Worm (Caenorhabditis elegans) whole organism, L3 larva: Measurements from ENCODE around the gene phf-30.

Experiments used
- R02D3.7 ChIP-seq: fragments of 150-350 bp; optimal IDR thresholded peaks from 2 replicates; lab custom pipeline; 2014; ENCODE audit warnings: missing biosample characterization, missing genetic modification characterization
- ZK546.5 ChIP-seq: sonication (generic microtip); optimal IDR thresholded peaks from 2 replicates; lab custom pipeline; 2017; ENCODE audit warnings: missing biosample characterization, missing genetic modification characterization
- ama-1 ChIP-seq: fragments of 150-350 bp; optimal IDR thresholded peaks from 2 replicates; lab custom pipeline; 2018
- ceh-16 ChIP-seq: sonication (generic microtip); optimal IDR thresholded peaks from 2 replicates; lab custom pipeline; 2017; ENCODE audit warnings: missing biosample characterization, missing genetic modification characterization
- ceh-28 ChIP-seq: fragments of 150-350 bp; optimal IDR thresholded peaks from 2 replicates; lab custom pipeline; 2014; ENCODE audit warnings: missing biosample characterization, missing genetic modification reagents, missing genetic modification characterization
- ceh-82 ChIP-seq: fragments of 150-350 bp; optimal IDR thresholded peaks from 2 replicates; lab custom pipeline; 2014; ENCODE audit warnings: missing biosample characterization, missing genetic modification characterization
- ceh-9 ChIP-seq: sonication (generic microtip); optimal IDR thresholded peaks from 2 replicates; lab custom pipeline; 2018; ENCODE audit warnings: missing biosample characterization, missing genetic modification characterization
- daf-12 ChIP-seq: fragments of 150-350 bp; optimal IDR thresholded peaks from 2 replicates; lab custom pipeline; 2014; ENCODE audit warnings: missing biosample characterization, missing genetic modification reagents, missing genetic modification characterization
- egl-27 ChIP-seq: sonication (generic microtip); optimal IDR thresholded peaks from 4 replicates; lab custom pipeline; 2017; ENCODE audit warnings: missing biosample characterization, missing genetic modification reagents, missing genetic modification characterization
- egl-5 ChIP-seq: fragments of 150-350 bp; optimal IDR thresholded peaks from 2 replicates; lab custom pipeline; 2017; ENCODE audit warnings: missing biosample characterization, missing genetic modification reagents, missing genetic modification characterization, inconsistent platforms
- elt-1 ChIP-seq: fragments of 150-350 bp; optimal IDR thresholded peaks from 2 replicates; lab custom pipeline; 2014; ENCODE audit warnings: missing biosample characterization, missing genetic modification characterization
- elt-2 ChIP-seq: sonication (generic microtip); optimal IDR thresholded peaks from 2 replicates; lab custom pipeline; 2016; ENCODE audit warnings: missing genetic modification reagents, mild to moderate bottlenecking, missing genetic modification characterization, missing compliant biosample characterization
- elt-3 ChIP-seq, 3 experiments: fragments of 150-350 bp in 1 of 3; sonication (generic microtip) in 2 of 3; optimal IDR thresholded peaks; 2 replicates in 2 of 3; 4 replicates in 1 of 3; lab custom pipeline; 2014 to 2017; ENCODE audit warnings: missing biosample characterization in 3 of 3, missing genetic modification characterization in 3 of 3
- eor-1 ChIP-seq, 2 experiments: fragments of 150-350 bp; optimal IDR thresholded peaks; 2 replicates each; lab custom pipeline; 2014 to 2018; ENCODE audit warnings: missing biosample characterization in 2 of 2, missing genetic modification characterization in 2 of 2
- fkh-10 ChIP-seq: sonication (generic microtip); optimal IDR thresholded peaks from 2 replicates; lab custom pipeline; 2017; ENCODE audit warnings: missing biosample characterization, missing genetic modification reagents, missing genetic modification characterization
- fkh-2 ChIP-seq: fragments of 150-350 bp; optimal IDR thresholded peaks from 2 replicates; lab custom pipeline; 2014; ENCODE audit warnings: missing biosample characterization, missing genetic modification reagents, missing genetic modification characterization
- fos-1 ChIP-seq: fragments of 150-350 bp; optimal IDR thresholded peaks from 2 replicates; lab custom pipeline; 2014; ENCODE audit warnings: missing biosample characterization, missing genetic modification characterization
- hmg-11 ChIP-seq: sonication (generic microtip); optimal IDR thresholded peaks from 2 replicates; lab custom pipeline; 2016; ENCODE audit warnings: missing genetic modification characterization, missing compliant biosample characterization
- jun-1 ChIP-seq: fragments of 150-350 bp; optimal IDR thresholded peaks from 2 replicates; lab custom pipeline; 2014; ENCODE audit warnings: missing biosample characterization, missing genetic modification reagents, missing genetic modification characterization
- lin-15B ChIP-seq: fragments of 150-350 bp; optimal IDR thresholded peaks from 2 replicates; lab custom pipeline; 2014; ENCODE audit warnings: missing biosample characterization, missing genetic modification characterization
- lin-39 ChIP-seq: fragments of 150-350 bp; optimal IDR thresholded peaks from 2 replicates; lab custom pipeline; 2018; ENCODE audit warnings: missing biosample characterization, missing genetic modification reagents, missing genetic modification characterization
- lsy-12 ChIP-seq: sonication (generic microtip); optimal IDR thresholded peaks from 2 replicates; lab custom pipeline; 2016; ENCODE audit warnings: mild to moderate bottlenecking, missing genetic modification characterization, missing compliant biosample characterization
- mdl-1 ChIP-seq: fragments of 150-350 bp; optimal IDR thresholded peaks from 2 replicates; lab custom pipeline; 2014; ENCODE audit warnings: missing biosample characterization, missing genetic modification characterization
- mml-1 ChIP-seq: fragments of 150-350 bp; sonication (generic microtip); optimal IDR thresholded peaks from 3 replicates; lab custom pipeline; 2014; ENCODE audit warnings: missing biosample characterization, missing genetic modification characterization
- nfya-1 ChIP-seq: sonication (generic microtip); optimal IDR thresholded peaks from 2 replicates; lab custom pipeline; 2017; ENCODE audit warnings: missing genetic modification characterization, mild to moderate bottlenecking, missing compliant biosample characterization, antibody characterized with exemption, moderate library complexity; ENCODE audit not compliant: insufficient read depth
- nhr-11 ChIP-seq: fragments of 150-350 bp; optimal IDR thresholded peaks from 2 replicates; lab custom pipeline; 2014; ENCODE audit warnings: missing biosample characterization, missing genetic modification characterization
- nhr-23 ChIP-seq: fragments of 150-350 bp; optimal IDR thresholded peaks from 2 replicates; lab custom pipeline; 2014; ENCODE audit warnings: missing biosample characterization, missing genetic modification reagents, missing genetic modification characterization
- nhr-237 ChIP-seq: fragments of 150-350 bp; optimal IDR thresholded peaks from 2 replicates; lab custom pipeline; 2014; ENCODE audit warnings: missing biosample characterization, missing genetic modification characterization
- nhr-25 ChIP-seq: sonication (generic microtip); optimal IDR thresholded peaks from 2 replicates; lab custom pipeline; 2017; ENCODE audit warnings: missing biosample characterization, missing genetic modification characterization
- nhr-28 ChIP-seq: fragments of 150-350 bp; optimal IDR thresholded peaks from 2 replicates; lab custom pipeline; 2014; ENCODE audit warnings: missing biosample characterization, missing genetic modification characterization
- nhr-43 ChIP-seq: sonication (generic microtip); optimal IDR thresholded peaks from 2 replicates; lab custom pipeline; 2016; ENCODE audit warnings: mild to moderate bottlenecking, missing genetic modification characterization, missing compliant biosample characterization; ENCODE audit not compliant: poor library complexity, severe bottlenecking
- nhr-67 ChIP-seq: fragments of 150-350 bp; optimal IDR thresholded peaks from 2 replicates; lab custom pipeline; 2014; ENCODE audit warnings: missing biosample characterization, missing genetic modification characterization
- nhr-76 ChIP-seq: fragments of 150-350 bp; sonication (generic microtip); optimal IDR thresholded peaks from 5 replicates; lab custom pipeline; 2014; ENCODE audit warnings: missing biosample characterization, missing genetic modification characterization
- nhr-77 ChIP-seq: fragments of 150-350 bp; optimal IDR thresholded peaks from 2 replicates; lab custom pipeline; 2014; ENCODE audit warnings: missing biosample characterization, missing genetic modification characterization
- pha-4 ChIP-seq: fragments of 150-350 bp; optimal IDR thresholded peaks from 2 replicates; lab custom pipeline; 2014; ENCODE audit warnings: missing biosample characterization, missing genetic modification reagents, missing genetic modification characterization
- pqm-1 ChIP-seq: fragments of 150-350 bp; optimal IDR thresholded peaks from 2 replicates; lab custom pipeline; 2017; ENCODE audit warnings: missing biosample characterization, missing genetic modification characterization, inconsistent platforms
- sea-2 ChIP-seq: fragments of 150-350 bp; sonication (generic microtip); optimal IDR thresholded peaks from 4 replicates; lab custom pipeline; 2014; ENCODE audit warnings: missing biosample characterization, missing genetic modification reagents, missing genetic modification characterization
- skn-1 ChIP-seq: fragments of 150-350 bp; optimal IDR thresholded peaks from 2 replicates; lab custom pipeline; 2014; ENCODE audit warnings: missing biosample characterization, missing genetic modification characterization
- snpc-4 ChIP-seq: fragments of 150-350 bp; optimal IDR thresholded peaks from 2 replicates; lab custom pipeline; 2014; ENCODE audit warnings: missing biosample characterization, missing genetic modification characterization
- tbx-2 ChIP-seq: sonication (generic microtip); optimal IDR thresholded peaks from 2 replicates; lab custom pipeline; 2016; ENCODE audit warnings: mild to moderate bottlenecking, missing genetic modification characterization, missing compliant biosample characterization
- unc-39 ChIP-seq: sonication (generic microtip); optimal IDR thresholded peaks from 4 replicates; lab custom pipeline; 2017; ENCODE audit warnings: missing biosample characterization, missing genetic modification characterization
- unc-62 ChIP-seq: fragments of 150-350 bp; sonication (generic microtip); optimal IDR thresholded peaks from 4 replicates; lab custom pipeline; 2014; ENCODE audit warnings: missing biosample characterization, missing genetic modification reagents, missing genetic modification characterization
- zag-1 ChIP-seq: fragments of 150-350 bp; optimal IDR thresholded peaks from 2 replicates; lab custom pipeline; 2014; ENCODE audit warnings: missing biosample characterization, missing genetic modification characterization
- ztf-11 ChIP-seq: fragments of 150-350 bp; optimal IDR thresholded peaks from 2 replicates; lab custom pipeline; 2014; ENCODE audit warnings: missing biosample characterization, missing genetic modification characterization
- ztf-4 ChIP-seq: fragments of 150-350 bp; optimal IDR thresholded peaks from 2 replicates; lab custom pipeline; 2014; ENCODE audit warnings: missing biosample characterization, missing genetic modification characterization

Gene phf-30

DNA sequence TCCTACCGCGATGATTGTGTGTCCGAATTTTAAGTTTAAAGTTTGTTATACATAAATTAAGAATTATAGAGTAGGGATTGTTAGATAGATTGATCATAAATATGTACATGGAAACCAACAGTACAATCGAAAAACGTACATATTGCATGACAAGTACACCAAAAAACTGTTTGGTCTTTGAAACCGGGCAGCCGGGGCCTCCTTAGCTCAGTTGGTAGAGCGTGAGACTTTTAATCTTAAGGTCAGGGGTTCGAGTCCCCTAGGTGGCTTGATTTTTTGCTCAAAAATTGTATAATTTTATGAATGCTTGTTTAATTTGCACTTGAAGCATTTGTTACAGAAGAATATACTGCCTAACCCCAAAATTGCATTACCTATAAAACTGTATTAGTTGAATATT, 26.3 kb downstream of the phf-30 start:
- no peak for TF ChIP-seq nhr-237
- no peak for TF ChIP-seq egl-27
- no peak for TF ChIP-seq ztf-11 (tag; lab: Kevin White, UChicago)
- no peak for TF ChIP-seq jun-1 (tag; lab: Kevin White, UChicago)
- TF ChIP-seq nhr-25 (tag; lab: Kevin White, UChicago) = no peak
- TF ChIP-seq daf-12 = no peak
- TF ChIP-seq skn-1 (tag; lab: Kevin White, UChicago) = no peak
- no peak for TF ChIP-seq nhr-77 (tag; lab: Kevin White, UChicago)
- no peak for TF ChIP-seq ceh-16
- no peak for TF ChIP-seq nfya-1
- no peak for TF ChIP-seq mdl-1 (tag; lab: Kevin White, UChicago)
- no peak for TF ChIP-seq zag-1
- no peak for TF ChIP-seq snpc-4 (tag; lab: Kevin White, UChicago)
- no peak for TF ChIP-seq nhr-43 (tag; lab: Kevin White, UChicago)

DNA sequence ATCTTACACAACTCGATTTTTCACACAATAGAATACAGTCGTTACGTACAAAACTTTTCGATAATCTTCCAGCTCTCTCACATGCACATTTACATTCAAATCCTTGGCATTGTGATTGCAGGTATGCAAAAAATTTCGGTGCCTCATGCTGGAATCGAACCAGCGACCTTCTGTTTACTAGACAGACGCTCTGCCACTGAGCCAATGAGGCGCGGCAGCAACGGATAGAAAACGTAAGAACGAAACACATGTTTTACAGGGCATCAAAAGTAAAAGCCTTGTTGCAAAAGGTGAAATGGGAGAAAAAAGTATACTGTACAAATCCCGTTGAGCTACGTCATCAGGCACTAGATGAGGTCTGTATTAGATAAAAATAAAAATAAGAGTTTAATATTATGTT, 27.1 kb downstream of the phf-30 start:
- TF ChIP-seq snpc-4 (tag; lab: Kevin White, UChicago) (peak; percentile 4), ceh-9 (tag; lab: Kevin White, UChicago) (no peak), ceh-16 (no peak), elt-2 (tag; lab: Kevin White, UChicago) (peak; percentile 22)

DNA sequence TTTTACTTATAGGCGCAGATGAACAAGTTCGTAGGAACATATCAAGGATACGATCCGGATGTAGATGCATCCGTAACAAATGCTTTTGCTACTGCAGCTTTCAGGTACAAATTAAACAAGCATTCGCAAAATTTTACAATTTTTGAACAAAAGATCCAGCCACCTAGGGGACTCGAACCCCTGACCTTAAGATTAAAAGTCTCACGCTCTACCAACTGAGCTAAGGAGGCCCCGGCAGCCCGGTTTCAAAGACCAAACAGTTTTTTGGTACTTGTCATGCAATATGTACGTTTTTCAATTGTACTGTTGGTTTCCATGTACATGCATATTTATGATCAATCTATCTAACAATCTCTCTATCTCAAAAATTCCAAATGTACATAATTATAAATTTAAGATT, 30.6 kb downstream of the phf-30 start:
- TF ChIP-seq nhr-237 = no peak
- TF ChIP-seq ceh-16 = no peak
- no peak for TF ChIP-seq nhr-23
- no peak for TF ChIP-seq nhr-77 (tag; lab: Kevin White, UChicago)
- no peak for TF ChIP-seq elt-3 (tag; optimal IDR thresholded peaks at IDR 0.05; lab: Kevin White, UChicago)
- no peak for TF ChIP-seq elt-2 (tag; lab: Kevin White, UChicago)
- TF ChIP-seq nhr-11 (tag; lab: Kevin White, UChicago) = no peak
- TF ChIP-seq, all 47 proteins: peak for 0

DNA sequence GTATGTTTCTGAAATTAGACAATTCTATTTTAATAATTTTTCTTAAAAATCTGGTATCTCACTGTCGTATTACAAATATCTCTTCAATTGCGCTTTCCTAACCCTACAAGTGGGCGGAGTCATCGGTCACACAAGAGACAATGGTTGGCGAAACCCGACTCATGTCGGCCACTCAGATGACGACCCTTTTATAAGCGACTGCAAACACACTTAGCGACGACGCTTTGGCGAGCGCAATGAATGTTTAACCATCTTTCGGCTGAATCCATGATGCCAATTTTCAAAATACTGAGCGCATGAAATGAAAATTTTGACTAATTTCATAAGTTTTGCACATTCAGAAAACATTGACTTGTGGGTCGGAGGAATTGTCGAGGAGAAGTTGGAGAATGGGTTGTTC, 31.5 kb downstream of the phf-30 start:
- no peak for TF ChIP-seq nhr-23
- TF ChIP-seq ama-1 (lab: Kevin White, UChicago) = peak; percentile 51
- TF ChIP-seq pqm-1 = peak; percentile 15
- TF ChIP-seq ztf-4 (tag; lab: Kevin White, UChicago) = peak; percentile 90
- TF ChIP-seq fos-1 (tag; lab: Kevin White, UChicago) = no peak
- peak; percentile 64 for TF ChIP-seq egl-5 (tag; lab: Kevin White, UChicago)
- TF ChIP-seq sea-2 (GFP tag; lab: Kevin White, UChicago) = peak; percentile 83
- peak; percentile 90 for TF ChIP-seq unc-62 (GFP tag; lab: Kevin White, UChicago)
- TF ChIP-seq tbx-2 (tag; lab: Kevin White, UChicago) = peak; percentile 96
- peak; percentile 81 for TF ChIP-seq R02D3.7 (tag; lab: Kevin White, UChicago)
- peak; percentile 20 for TF ChIP-seq ztf-11 (tag; lab: Kevin White, UChicago)
- no peak for TF ChIP-seq nhr-11 (tag; lab: Kevin White, UChicago)
- peak; percentile 88 for TF ChIP-seq nhr-77 (tag; lab: Kevin White, UChicago)
- TF ChIP-seq fkh-10 (GFP tag; lab: Kevin White, UChicago) = no peak
- TF ChIP-seq hmg-11 (tag; lab: Kevin White, UChicago) = peak; percentile 99
- peak in 2 of 3 experiments; percentile 68 to 86 for TF ChIP-seq elt-3 (tag; optimal IDR thresholded peaks at IDR 0.05; lab: Kevin White, UChicago)
- TF ChIP-seq nhr-43 (tag; lab: Kevin White, UChicago) = peak; percentile 98
- TF ChIP-seq fkh-2 (tag; lab: Kevin White, UChicago) = no peak
- TF ChIP-seq lin-15B = peak; percentile 7
- TF ChIP-seq ZK546.5 = peak; percentile 30
- TF ChIP-seq elt-2 (tag; lab: Kevin White, UChicago) = peak; percentile 70
- TF ChIP-seq nhr-25 (tag; lab: Kevin White, UChicago) = peak; percentile 68
- TF ChIP-seq egl-27 = peak; percentile 72
- peak; percentile 91 for TF ChIP-seq ceh-82 (tag; lab: Kevin White, UChicago)
- TF ChIP-seq lsy-12 (tag; lab: Kevin White, UChicago) = peak; percentile 95
- TF ChIP-seq jun-1 (tag; lab: Kevin White, UChicago) = peak; percentile 43
- peak; percentile 41 for TF ChIP-seq nhr-76 (tag; lab: Kevin White, UChicago)
- TF ChIP-seq nhr-67 = peak; percentile 57
- TF ChIP-seq mml-1 = peak; percentile 56
- peak in 1 of 2 experiments; percentile 17 for TF ChIP-seq eor-1 (tag; optimal IDR thresholded peaks at IDR 0.05; lab: Kevin White, UChicago)
- TF ChIP-seq zag-1 = peak; percentile 68
- peak; percentile 76 for TF ChIP-seq nfya-1
- peak; percentile 45 for TF ChIP-seq skn-1 (tag; lab: Kevin White, UChicago)
- TF ChIP-seq ceh-28 (tag; lab: Kevin White, UChicago) = peak; percentile 48
- no peak for TF ChIP-seq pha-4 (tag; lab: Kevin White, UChicago)
- TF ChIP-seq daf-12 = no peak
- TF ChIP-seq elt-1 (tag; lab: Kevin White, UChicago) = no peak
- peak; percentile 55 for TF ChIP-seq unc-39 (tag; lab: Kevin White, UChicago)
- TF ChIP-seq ceh-16 = peak; percentile 53
- peak; percentile 26 for TF ChIP-seq lin-39 (tag; lab: Kevin White, UChicago)
- no peak for TF ChIP-seq mdl-1 (tag; lab: Kevin White, UChicago)
- peak; percentile 44 for TF ChIP-seq nhr-28 (tag; lab: Kevin White, UChicago)
- peak; percentile 100 for TF ChIP-seq snpc-4 (tag; lab: Kevin White, UChicago)
